Worm (Caenorhabditis elegans) whole organism, L4/young adult: ENCODE data around the gene K05F1.13.

Source experiments
- W03F9.2 ChIP-seq: fragments of 150-350 bp; optimal IDR thresholded peaks from 2 replicates; lab custom pipeline; 2014; ENCODE audit warnings: missing biosample characterization, missing genetic modification characterization
- him-1 ChIP-seq: sonication (generic microtip); optimal IDR thresholded peaks from 2 replicates; lab custom pipeline; 2016; ENCODE audit warnings: missing genotype, missing genetic modification reagents, missing genetic modification characterization, missing compliant biosample characterization

DNA sequence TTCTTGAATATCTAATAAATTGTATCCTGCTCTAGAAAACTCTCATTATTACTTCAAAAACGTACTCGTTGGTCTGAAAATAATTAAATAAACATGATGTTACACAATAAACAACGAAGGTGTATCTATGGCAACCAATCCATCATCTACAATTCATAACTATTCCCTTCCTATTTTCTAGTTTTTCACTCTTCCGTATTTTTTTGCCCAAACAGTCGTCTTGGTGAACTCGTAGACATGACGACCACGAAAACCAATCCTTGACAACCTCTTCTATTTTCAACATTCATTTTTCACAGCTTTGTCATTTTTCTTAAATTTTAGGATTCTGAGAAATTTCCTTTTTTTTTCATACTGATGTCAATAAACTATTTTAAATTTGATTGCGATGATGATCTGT, at the start of gene K05F1.13:
- TF ChIP-seq him-1 (tag; lab: Kevin White, UChicago) (no peak), W03F9.2 (tag; lab: Kevin White, UChicago) (no peak)
